Fruit fly (Drosophila melanogaster): ENCODE results near the gene CG2747.

- TF ChIP-seq jim (GFP tag; optimal IDR thresholded peaks at IDR 0.05) = no peak
- TF ChIP-seq Mio (GFP tag; optimal IDR thresholded peaks at IDR 0.05) = no peak
- no peak for TF ChIP-seq brk (GFP tag; optimal IDR thresholded peaks at IDR 0.05)
- no peak for TF ChIP-seq N (GFP tag; optimal IDR thresholded peaks at IDR 0.05)
- TF ChIP-seq usp (GFP tag; optimal IDR thresholded peaks at IDR 0.05) = no peak
- TF ChIP-seq OdsH (GFP tag; optimal IDR thresholded peaks at IDR 0.05) = no peak
- TF ChIP-seq dsf (GFP tag; optimal IDR thresholded peaks at IDR 0.05; ENCODE audit: borderline replicate concordance) = no peak
- TF ChIP-seq ey (GFP tag; optimal IDR thresholded peaks at IDR 0.05) = no peak
Measured at dm6 chr3R:7973049-7973448, 57.5 kb downstream of the CG2747 start.
